Fruit fly (Drosophila melanogaster): ENCODE measurements around the gene CG34028.

Gene CG34028

DNA sequence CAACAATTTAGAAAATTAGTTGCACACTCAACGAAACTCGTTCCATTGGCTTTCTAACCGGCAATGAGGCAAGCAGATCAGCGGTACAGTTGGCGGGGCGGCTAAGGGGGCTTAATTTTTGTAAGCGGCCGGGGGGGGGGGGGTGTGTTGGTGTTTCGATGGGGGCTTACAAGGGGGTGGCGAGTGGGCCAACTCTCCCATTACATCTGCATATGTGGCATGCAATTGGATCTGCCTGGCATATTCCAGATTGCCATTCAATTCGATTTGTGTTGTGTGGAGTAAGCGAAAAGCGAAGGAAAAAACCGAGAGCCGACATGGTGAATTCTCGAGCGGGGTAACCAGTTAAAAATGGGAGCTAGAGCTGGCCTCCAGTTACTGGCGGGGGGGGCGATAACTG lies 13.2 kb upstream of the CG34028 start:
- no peak for TF ChIP-seq rgr (GFP tag; optimal IDR thresholded peaks at IDR 0.05)
- TF ChIP-seq N (GFP tag; optimal IDR thresholded peaks at IDR 0.05) = no peak
- no peak for TF ChIP-seq Hr83 (GFP tag; optimal IDR thresholded peaks at IDR 0.05; ENCODE audit: poor library complexity, severe bottlenecking)
- no peak for TF ChIP-seq Rel (GFP tag; optimal IDR thresholded peaks at IDR 0.05)
- no peak for TF ChIP-seq Rel (tag; optimal IDR thresholded peaks at IDR 0.05)
- TF ChIP-seq pan (optimal IDR thresholded peaks at IDR 0.05) = no peak
- no peak for TF ChIP-seq dmrt93B (GFP tag; optimal IDR thresholded peaks at IDR 0.05)
- no peak for TF ChIP-seq HLH106 (tag; optimal IDR thresholded peaks at IDR 0.05)
- no peak for TF ChIP-seq Hr78 (GFP tag; optimal IDR thresholded peaks at IDR 0.05)
- no peak for TF ChIP-seq sv (GFP tag; optimal IDR thresholded peaks at IDR 0.05)

DNA sequence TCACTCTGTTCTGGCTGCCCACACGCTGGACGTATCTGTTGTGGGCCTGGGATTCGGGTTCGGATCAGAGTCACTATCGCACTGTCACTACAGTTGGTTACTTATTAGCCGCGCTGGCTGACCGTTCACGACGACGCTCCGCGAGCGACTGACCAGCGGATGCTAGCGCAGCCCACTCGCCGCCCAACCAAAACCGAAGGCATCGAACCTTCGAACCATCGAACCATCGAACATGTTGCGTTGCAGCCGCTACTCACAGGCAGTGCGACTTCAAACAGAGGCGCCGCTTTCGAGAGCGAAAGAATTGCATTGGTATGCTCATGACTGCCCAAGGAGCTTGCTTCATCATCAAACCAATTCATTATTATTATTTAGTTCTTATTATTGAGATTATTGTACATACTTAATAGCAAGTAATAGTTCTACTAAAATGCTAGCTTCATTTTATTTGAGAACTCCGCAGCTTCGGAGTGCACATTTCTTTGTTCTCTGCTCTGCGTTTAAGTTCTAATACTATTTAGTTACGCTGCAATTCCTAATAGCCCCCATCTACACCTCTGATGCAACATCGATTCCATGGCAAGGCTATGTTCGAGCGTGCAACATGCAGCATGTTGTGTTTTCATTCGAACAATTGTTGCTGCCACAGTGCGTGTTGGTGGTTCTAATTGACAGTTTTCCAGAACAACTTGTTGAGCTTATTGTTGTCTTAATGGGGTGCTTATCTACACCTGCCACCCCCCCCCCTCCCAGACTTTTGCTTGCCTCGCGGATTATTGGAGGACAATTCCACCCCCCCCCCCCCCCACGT lies 11.1 kb upstream of the CG34028 start, which contains the start of gene mgl:
mgl (minus strand) TSS at position 136 of the 811 bp plus-strand sequence.
- peak; percentile 52 for TF ChIP-seq brk (GFP tag; optimal IDR thresholded peaks at IDR 0.05)
- no peak for TF ChIP-seq Vsx2 (GFP tag; optimal IDR thresholded peaks at IDR 0.05; ENCODE audit: partially characterized antibody)
- TF ChIP-seq woc (GFP tag; optimal IDR thresholded peaks at IDR 0.05) = peak; percentile 67
- no peak for TF ChIP-seq jim (GFP tag; optimal IDR thresholded peaks at IDR 0.05)
- TF ChIP-seq tai (GFP tag; optimal IDR thresholded peaks at IDR 0.05) = no peak
- TF ChIP-seq CrebA (GFP tag; optimal IDR thresholded peaks at IDR 0.05; ENCODE audit: borderline replicate concordance) = peak; percentile 34
- TF ChIP-seq foxo (GFP tag; optimal IDR thresholded peaks at IDR 0.05) = peak in 1 of 2 experiments; percentile 89
- peak; percentile 77 for TF ChIP-seq br (GFP tag; optimal IDR thresholded peaks at IDR 0.05)
- TF ChIP-seq sv (GFP tag; optimal IDR thresholded peaks at IDR 0.05) = peak; percentile 78
- TF ChIP-seq Rel (GFP tag; optimal IDR thresholded peaks at IDR 0.05) = no peak
- no peak for TF ChIP-seq Rel (tag; optimal IDR thresholded peaks at IDR 0.05)
- peak; percentile 83 for TF ChIP-seq psq (GFP tag; optimal IDR thresholded peaks at IDR 0.05)
- peak; percentile 25 for TF ChIP-seq Dif (GFP tag; optimal IDR thresholded peaks at IDR 0.05; ENCODE audit: partially characterized antibody)
- peak; percentile 83 for TF ChIP-seq dmrt93B (GFP tag; optimal IDR thresholded peaks at IDR 0.05)
- peak; percentile 60 for TF ChIP-seq Hnf4 (GFP tag; optimal IDR thresholded peaks at IDR 0.05)
- TF ChIP-seq Mio (GFP tag; optimal IDR thresholded peaks at IDR 0.05) = no peak
- no peak for TF ChIP-seq Hr83 (GFP tag; optimal IDR thresholded peaks at IDR 0.05; ENCODE audit: poor library complexity, severe bottlenecking)
- TF ChIP-seq HLH106 (tag; optimal IDR thresholded peaks at IDR 0.05) = peak; percentile 76
- TF ChIP-seq fru (GFP tag; optimal IDR thresholded peaks at IDR 0.05) = peak; percentile 89
- TF ChIP-seq usp (GFP tag; optimal IDR thresholded peaks at IDR 0.05) = no peak
- no peak for TF ChIP-seq Hr78 (GFP tag; optimal IDR thresholded peaks at IDR 0.05)
- TF ChIP-seq Sp1 (GFP tag; optimal IDR thresholded peaks at IDR 0.05) = peak; percentile 77
- peak in 1 of 2 experiments; percentile 17 for TF ChIP-seq dl (GFP tag; optimal IDR thresholded peaks at IDR 0.05; ENCODE audit: insufficient read depth in 1 of 2, partially characterized antibody in 2 of 2)
- TF ChIP-seq ey (GFP tag; optimal IDR thresholded peaks at IDR 0.05) = peak; percentile 85
- no peak for TF ChIP-seq GATAd (GFP tag; optimal IDR thresholded peaks at IDR 0.05)
- no peak for TF ChIP-seq Abd-B (GFP tag; optimal IDR thresholded peaks at IDR 0.05)
- TF ChIP-seq sage (GFP tag; optimal IDR thresholded peaks at IDR 0.05) = peak; percentile 80
- TF ChIP-seq lola (GFP tag; optimal IDR thresholded peaks at IDR 0.05) = no peak
- TF ChIP-seq Dfd (GFP tag; optimal IDR thresholded peaks at IDR 0.05) = no peak
- TF ChIP-seq pan (optimal IDR thresholded peaks at IDR 0.05) = no peak
- TF ChIP-seq OdsH (GFP tag; optimal IDR thresholded peaks at IDR 0.05) = peak; percentile 87
- peak; percentile 86 for TF ChIP-seq h (GFP tag; optimal IDR thresholded peaks at IDR 0.05)
- no peak for TF ChIP-seq N (GFP tag; optimal IDR thresholded peaks at IDR 0.05)
- TF ChIP-seq Jra (GFP tag; optimal IDR thresholded peaks at IDR 0.05) = no peak
- peak; percentile 79 for TF ChIP-seq rgr (GFP tag; optimal IDR thresholded peaks at IDR 0.05)
- TF ChIP-seq CG32264 (GFP tag; optimal IDR thresholded peaks at IDR 0.05) = peak; percentile 6
- TF ChIP-seq CG9705 (GFP tag; optimal IDR thresholded peaks at IDR 0.05) = no peak
- no peak for TF ChIP-seq dsf (GFP tag; optimal IDR thresholded peaks at IDR 0.05; ENCODE audit: borderline replicate concordance)

All from whole organism, wandering third instar larva.